Fruit fly (Drosophila melanogaster) Kc167 (cell line): ENCODE data around the gene Sec63.

Experiments
- h ChIP-seq: fragments of >200 bp; optimal IDR thresholded peaks from 3 replicates; lab custom pipeline; 2018; ENCODE audit warnings: missing external identifiers
- insv ChIP-seq: fragments of >200 bp; optimal IDR thresholded peaks from 3 replicates; lab custom pipeline; 2018; ENCODE audit warnings: missing external identifiers
- psq ChIP-seq: fragments of >200 bp; optimal IDR thresholded peaks from 2 replicates; lab custom pipeline; 2017; ENCODE audit warnings: missing external identifiers

DNA sequence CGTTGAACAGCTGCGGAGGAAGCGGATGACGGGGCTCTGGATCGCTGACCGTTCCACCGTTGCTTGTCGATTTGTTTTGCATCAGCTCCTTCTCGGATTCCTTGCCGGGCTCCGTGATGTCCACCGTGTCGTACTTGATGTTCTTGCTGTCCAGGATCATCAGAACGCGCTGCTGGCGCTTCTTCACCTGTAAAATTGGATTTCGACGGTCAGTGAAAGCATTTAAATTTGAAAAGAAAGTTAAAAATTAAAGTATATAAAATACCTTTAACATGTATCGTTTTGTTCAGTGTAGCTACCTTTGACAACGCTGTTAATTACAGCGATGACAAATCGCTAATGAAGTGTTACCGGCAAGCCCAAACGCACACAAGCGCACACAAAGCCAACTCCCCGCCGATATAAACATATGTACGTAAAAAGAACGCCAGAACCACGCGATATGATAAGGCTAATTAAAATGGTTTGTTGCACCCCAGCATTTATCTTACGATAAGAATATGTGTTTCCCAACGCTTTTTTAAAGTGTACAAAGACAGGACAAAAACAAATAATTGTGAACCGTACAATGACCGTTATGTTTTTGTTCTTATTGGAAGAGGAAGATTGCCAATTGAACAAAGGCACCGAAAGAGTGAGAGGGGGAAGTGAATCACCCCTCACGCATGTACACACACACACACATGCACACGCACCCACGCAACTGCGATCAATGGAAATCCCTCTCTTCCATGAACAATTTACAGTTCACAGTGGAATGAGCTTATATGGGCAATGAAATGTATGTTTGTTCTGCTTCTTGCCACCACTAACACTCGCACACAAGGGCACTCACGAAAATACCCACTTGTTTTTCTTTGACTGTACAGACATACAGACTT lies 7.7 kb downstream of the Sec63 start:
- no peak for TF ChIP-seq insv (lab: Kevin White, UChicago)
- TF ChIP-seq psq: no peak
- no peak for TF ChIP-seq h (lab: Kevin White, UChicago)
